Worm (Caenorhabditis elegans) whole organism, L3 larva: ENCODE data around the gene mmcm-1.

Experiments
- ama-1 ChIP-seq: fragments of 150-350 bp; optimal IDR thresholded peaks from 2 replicates; lab custom pipeline; 2018
- ceh-16 ChIP-seq: sonication (generic microtip); optimal IDR thresholded peaks from 2 replicates; lab custom pipeline; 2017; ENCODE audit warnings: missing biosample characterization, missing genetic modification characterization
- elt-2 ChIP-seq: sonication (generic microtip); optimal IDR thresholded peaks from 2 replicates; lab custom pipeline; 2016; ENCODE audit warnings: missing genetic modification reagents, mild to moderate bottlenecking, missing genetic modification characterization, missing compliant biosample characterization
- mdl-1 ChIP-seq: fragments of 150-350 bp; optimal IDR thresholded peaks from 2 replicates; lab custom pipeline; 2014; ENCODE audit warnings: missing biosample characterization, missing genetic modification characterization
- nhr-237 ChIP-seq: fragments of 150-350 bp; optimal IDR thresholded peaks from 2 replicates; lab custom pipeline; 2014; ENCODE audit warnings: missing biosample characterization, missing genetic modification characterization
- unc-62 ChIP-seq: fragments of 150-350 bp; sonication (generic microtip); optimal IDR thresholded peaks from 4 replicates; lab custom pipeline; 2014; ENCODE audit warnings: missing biosample characterization, missing genetic modification reagents, missing genetic modification characterization

- no peak for TF ChIP-seq mdl-1 (tag; lab: Kevin White, UChicago)
- no peak for TF ChIP-seq unc-62 (GFP tag; lab: Kevin White, UChicago)
- TF ChIP-seq elt-2 = no peak
- TF ChIP-seq ama-1 (lab: Kevin White, UChicago) = no peak
- TF ChIP-seq nhr-237 (tag; lab: Kevin White, UChicago) = no peak
- TF ChIP-seq ceh-16 = no peak
These were observed 9.1 kb downstream of the mmcm-1 start for ce11 chrIII:3898354-3898753.
